Worm (Caenorhabditis elegans) whole organism, early embryonic: ENCODE data around the gene R107.2.

Experiments
- ama-1 ChIP-seq: fragments of 150-350 bp; optimal IDR thresholded peaks from 2 replicates; lab custom pipeline; 2014
- ceh-36 ChIP-seq: sonication (generic microtip); optimal IDR thresholded peaks from 2 replicates; lab custom pipeline; 2016; ENCODE audit warnings: missing genetic modification characterization, inconsistent platforms, missing compliant biosample characterization
- pes-1 ChIP-seq: fragments of 200-800 bp; sonication (Bioruptor generic); IDR thresholded peaks from 2 replicates; pipeline ENCODE4 v1.3.6; 2022; ENCODE audit warnings: missing genetic modification reagents, missing genetic modification characterization, missing compliant biosample characterization

ce11 chrIII:9051714-9052113, 6.0 kb upstream of the R107.2 start:
- TF ChIP-seq ceh-36 (tag; lab: Kevin White, UChicago) (no peak), ama-1 (lab: Kevin White, UChicago) (no peak), pes-1 (GFP tag; lab: Robert Waterston, UW) (no peak)
